Worm (Caenorhabditis elegans): Measurements from ENCODE around the gene mps-1.
A peak's percentile ranks its signal among the peaks of the same experiment; 100 is the strongest.

Gene mps-1

ce11 chrII:6250782-6251461, 43.2 kb downstream of the mps-1 start, which contains the start of gene phb-2 (continued):
- TF ChIP-seq egl-18 (GFP tag; IDR thresholded peaks at IDR 0.05) (no peak), ceh-79 (tag; optimal IDR thresholded peaks at IDR 0.05) (no peak), F57C9.4 (tag; optimal IDR thresholded peaks at IDR 0.05) (no peak), atf-7 (tag; optimal IDR thresholded peaks at IDR 0.05) (no peak), fkh-3 (tag; optimal IDR thresholded peaks at IDR 0.05) (no peak), K11D2.4 (GFP tag; IDR thresholded peaks at IDR 0.05) (no peak), nhr-120 (GFP tag; IDR thresholded peaks at IDR 0.05) (no peak), ztf-6 (GFP tag; IDR thresholded peaks at IDR 0.05) (no peak), snpc-3.4 (tag; optimal IDR thresholded peaks at IDR 0.05) (peak; percentile 19), athp-1 (tag; optimal IDR thresholded peaks at IDR 0.05) (no peak), D2030.7 (GFP tag; IDR thresholded peaks at IDR 0.05) (peak; percentile 37), madf-6 (GFP tag; IDR thresholded peaks at IDR 0.05) (peak; percentile 55), nhr-179 (tag; optimal IDR thresholded peaks at IDR 0.05) (no peak), cebp-2 (GFP tag; IDR thresholded peaks at IDR 0.05) (no peak), ekl-4 (GFP tag; IDR thresholded peaks at IDR 0.05) (peak; percentile 59), F10E7.11 (tag; optimal IDR thresholded peaks at IDR 0.05) (no peak), ccch-3 (GFP tag; optimal IDR thresholded peaks at IDR 0.05) (peak; percentile 2), madf-10 (tag; optimal IDR thresholded peaks at IDR 0.05) (no peak), gei-17 (GFP tag; optimal IDR thresholded peaks at IDR 0.05) (no peak), nhr-90 (tag; optimal IDR thresholded peaks at IDR 0.05) (no peak), ztf-18 (tag; optimal IDR thresholded peaks at IDR 0.05) (peak; percentile 27), lin-40 (tag; optimal IDR thresholded peaks at IDR 0.05) (peak; percentile 38), let-607 (tag; optimal IDR thresholded peaks at IDR 0.05) (no peak), him-1 (tag; optimal IDR thresholded peaks at IDR 0.05) (no peak), F49E8.2 (tag; optimal IDR thresholded peaks at IDR 0.05; ENCODE audit: insufficient read depth) (peak; percentile 17), tbx-9 (tag; optimal IDR thresholded peaks at IDR 0.05; ENCODE audit: borderline replicate concordance) (no peak), lsl-1 (GFP tag; optimal IDR thresholded peaks at IDR 0.05) (peak; percentile 50), ztf-25 (GFP tag; IDR thresholded peaks at IDR 0.05) (no peak), hlh-26 (GFP tag; conservative IDR thresholded peaks at IDR 0.05) (no peak), sptf-2 (GFP tag; optimal IDR thresholded peaks at IDR 0.05) (no peak), mcd-1 (GFP tag; IDR thresholded peaks at IDR 0.05) (peak; percentile 75), somi-1 (GFP tag; optimal IDR thresholded peaks at IDR 0.05) (no peak), tlf-1 (GFP tag; optimal IDR thresholded peaks at IDR 0.05) (no peak), nhr-27 (tag; optimal IDR thresholded peaks at IDR 0.05) (no peak), pha-4 (tag; optimal IDR thresholded peaks at IDR 0.05) (peak; percentile 51), B0261.1 (tag; optimal IDR thresholded peaks at IDR 0.05) (no peak), lag-1 (GFP tag; IDR thresholded peaks at IDR 0.05) (no peak), mel-28 (tag; optimal IDR thresholded peaks at IDR 0.05; ENCODE audit: borderline replicate concordance) (no peak), F55B11.4 (tag; optimal IDR thresholded peaks at IDR 0.05; ENCODE audit: borderline replicate concordance, insufficient read depth) (no peak), rpc-1 (optimal IDR thresholded peaks at IDR 0.05) (no peak), rpc-1 (tag; optimal IDR thresholded peaks at IDR 0.05) (no peak), ama-1 (optimal IDR thresholded peaks at IDR 0.05) (no peak), ama-1 (GFP tag; optimal IDR thresholded peaks at IDR 0.05) (peak in 1 of 2 experiments; percentile 32), unc-62 (GFP tag; optimal IDR thresholded peaks at IDR 0.05) (no peak), cebp-1 (GFP tag; IDR thresholded peaks at IDR 0.05) (0 out of 2 replicates have a peak, but pooled peaks have one; percentile 14), cebp-1 (tag; optimal IDR thresholded peaks at IDR 0.05) (peak; percentile 59), lir-1 (GFP tag; conservative IDR thresholded peaks at IDR 0.05) (no peak; the same call in 1 of the 2 replicates), egrh-3 (GFP tag; IDR thresholded peaks at IDR 0.05) (no peak), ceh-40 (GFP tag; IDR thresholded peaks at IDR 0.05) (no peak)

Data from whole organism, young adult.